Fruit fly (Drosophila melanogaster): ENCODE measurements around the gene CG34367.

CG34367 gene

dm6 chr2L:10396877-10397587, 43.3 kb upstream of the CG34367 start (continued):
- TF ChIP-seq ase (GFP tag; IDR thresholded peaks at IDR 0.05) (no peak), CG3407 (GFP tag; optimal IDR thresholded peaks at IDR 0.05) (no peak), pita (GFP tag; optimal IDR thresholded peaks at IDR 0.05) (no peak), CG31224 (GFP tag; IDR thresholded peaks at IDR 0.05) (no peak), Adf1 (GFP tag; IDR thresholded peaks at IDR 0.05) (no peak), CG32532 (GFP tag; IDR thresholded peaks at IDR 0.05) (no peak), ftz-f1 (GFP tag; optimal IDR thresholded peaks at IDR 0.05) (no peak), p53 (GFP tag; optimal IDR thresholded peaks at IDR 0.05) (no peak), CG10274 (GFP tag; optimal IDR thresholded peaks at IDR 0.05) (no peak), tio (GFP tag; optimal IDR thresholded peaks at IDR 0.05) (no peak), CG1602 (GFP tag; optimal IDR thresholded peaks at IDR 0.05) (no peak), Asciz (GFP tag; optimal IDR thresholded peaks at IDR 0.05) (peak; percentile 24), CG3995 (GFP tag; optimal IDR thresholded peaks at IDR 0.05) (no peak), CG3281 (GFP tag; optimal IDR thresholded peaks at IDR 0.05) (peak; percentile 5), CG13424 (tag; optimal IDR thresholded peaks at IDR 0.05) (no peak), sug (tag; optimal IDR thresholded peaks at IDR 0.05) (no peak), Scr (GFP tag; IDR thresholded peaks at IDR 0.05; ENCODE audit: partially characterized antibody) (no peak), aop (GFP tag; IDR thresholded peaks at IDR 0.05) (no peak), Atf-2 (GFP tag; optimal IDR thresholded peaks at IDR 0.05) (no peak), CG17328 (GFP tag; IDR thresholded peaks at IDR 0.05) (no peak), pros (GFP tag; optimal IDR thresholded peaks at IDR 0.05) (no peak), CG17361 (GFP tag; IDR thresholded peaks at IDR 0.05) (no peak), schlank (tag; optimal IDR thresholded peaks at IDR 0.05) (no peak), H2.0 (GFP tag; IDR thresholded peaks at IDR 0.05) (no peak), ewg (GFP tag; optimal IDR thresholded peaks at IDR 0.05) (no peak), grn (GFP tag; optimal IDR thresholded peaks at IDR 0.05) (no peak), CG12744 (GFP tag; optimal IDR thresholded peaks at IDR 0.05) (no peak), CG4707 (GFP tag; optimal IDR thresholded peaks at IDR 0.05) (no peak), CG8478 (optimal IDR thresholded peaks at IDR 0.05) (no peak), CG9817 (tag; optimal IDR thresholded peaks at IDR 0.05) (no peak), Jarid2 (GFP tag; optimal IDR thresholded peaks at IDR 0.05) (no peak), CG34376 (GFP tag; optimal IDR thresholded peaks at IDR 0.05) (peak; percentile 60), Drgx (GFP tag; IDR thresholded peaks at IDR 0.05) (no peak), CG2678 (tag; optimal IDR thresholded peaks at IDR 0.05) (no peak), CG4854 (GFP tag; optimal IDR thresholded peaks at IDR 0.05) (no peak), CG10147 (GFP tag; optimal IDR thresholded peaks at IDR 0.05) (no peak), MTF-1 (GFP tag; optimal IDR thresholded peaks at IDR 0.05; ENCODE audit: borderline replicate concordance) (no peak), scrt (GFP tag; optimal IDR thresholded peaks at IDR 0.05) (no peak), CG1233 (GFP tag; optimal IDR thresholded peaks at IDR 0.05) (peak; percentile 1), crp (GFP tag; optimal IDR thresholded peaks at IDR 0.05) (no peak), CG16779 (GFP tag; IDR thresholded peaks at IDR 0.05) (no peak), CG6254 (GFP tag; optimal IDR thresholded peaks at IDR 0.05) (no peak), bab2 (GFP tag; optimal IDR thresholded peaks at IDR 0.05) (no peak), CG32767 (GFP tag; IDR thresholded peaks at IDR 0.05) (peak; percentile 19; the same call in 1 of the 2 replicates), abd-A (tag; optimal IDR thresholded peaks at IDR 0.05) (no peak), CG7786 (GFP tag; optimal IDR thresholded peaks at IDR 0.05) (no peak), E2f2 (GFP tag; IDR thresholded peaks at IDR 0.05) (no peak), ttk (GFP tag; IDR thresholded peaks at IDR 0.05) (no peak), CG3838 (GFP tag; optimal IDR thresholded peaks at IDR 0.05) (no peak), CG6791 (GFP tag; IDR thresholded peaks at IDR 0.05; ENCODE audit: partially characterized antibody) (no peak), CG15011 (GFP tag; optimal IDR thresholded peaks at IDR 0.05) (no peak)

All from whole organism, embryonic.